Worm (Caenorhabditis elegans) whole organism, L4 larva: Measurements from ENCODE around the gene ceh-41.
A peak's percentile ranks its signal among the peaks of the same experiment; 100 is the strongest.

Experiments
- F10B5.3 ChIP-seq: sonication (generic microtip); optimal IDR thresholded peaks from 2 replicates; lab custom pipeline; 2016; ENCODE audit warnings: mild to moderate bottlenecking, missing genetic modification characterization, missing compliant biosample characterization
- F26F4.8 ChIP-seq: fragments of 200-800 bp; sonication (Bioruptor generic); conservative IDR thresholded peaks from 2 replicates; pipeline ENCODE4 v1.3.6; 2022; ENCODE audit warnings: missing genetic modification characterization, missing compliant biosample characterization
- F44E2.7 ChIP-seq: fragments of 200-800 bp; sonication (Bioruptor generic); IDR thresholded peaks from 2 replicates; pipeline ENCODE4 v2.1.2; 2022; ENCODE audit warnings: missing genetic modification characterization, missing compliant biosample characterization
- T20F7.1 ChIP-seq: fragments of 200-800 bp; sonication (Bioruptor generic); optimal IDR thresholded peaks from 2 replicates; lab custom pipeline; 2018; ENCODE audit warnings: mild to moderate bottlenecking, missing genetic modification characterization, missing compliant biosample characterization
- Y105C5A.15 ChIP-seq: fragments of 200-800 bp; sonication (Bioruptor generic); IDR thresholded peaks from 2 replicates; pipeline ENCODE4 v1.3.6; 2022; ENCODE audit warnings: missing genetic modification characterization, missing compliant biosample characterization
- Y75B8A.6 ChIP-seq: fragments of 200-800 bp; sonication (Bioruptor generic); IDR thresholded peaks from 2 replicates; pipeline ENCODE4 v1.3.6; 2022; ENCODE audit warnings: missing genetic modification reagents, missing genetic modification characterization, missing compliant biosample characterization
- aha-1 ChIP-seq: fragments of 150-350 bp; peaks from one replicate; lab custom pipeline; 2014; ENCODE audit warnings: missing biosample characterization, missing genetic modification characterization
- attf-4 ChIP-seq: sonication (generic microtip); optimal IDR thresholded peaks from 3 replicates; lab custom pipeline; 2017; ENCODE audit warnings: missing biosample characterization, missing genetic modification characterization
- ceh-20 ChIP-seq: fragments of 200-800 bp; sonication (Bioruptor generic); IDR thresholded peaks from 2 replicates; pipeline ENCODE4 v1.3.6; 2022; ENCODE audit warnings: missing genetic modification reagents, missing genetic modification characterization, missing compliant biosample characterization
- ceh-32 ChIP-seq: sonication (generic microtip); optimal IDR thresholded peaks from 2 replicates; lab custom pipeline; 2016; ENCODE audit warnings: mild to moderate bottlenecking, missing genetic modification characterization, missing compliant biosample characterization; ENCODE audit not compliant: poor library complexity
- ceh-44 ChIP-seq: fragments of 200-800 bp; sonication (Bioruptor generic); IDR thresholded peaks from 2 replicates; pipeline ENCODE4 v1.3.6; 2022; ENCODE audit warnings: missing genetic modification reagents, missing genetic modification characterization, missing compliant biosample characterization
- ces-1 ChIP-seq: fragments of 150-350 bp; sonication (generic microtip); optimal IDR thresholded peaks from 4 replicates; lab custom pipeline; 2014; ENCODE audit warnings: missing biosample characterization, missing genetic modification reagents, missing genetic modification characterization
- daf-12 ChIP-seq: fragments of 150-350 bp; optimal IDR thresholded peaks from 2 replicates; lab custom pipeline; 2014; ENCODE audit warnings: missing biosample characterization, missing genetic modification reagents, missing genetic modification characterization
- dmd-6 ChIP-seq: fragments of 200-800 bp; sonication (Bioruptor generic); IDR thresholded peaks from 2 replicates; pipeline ENCODE4 v1.3.6; 2022; ENCODE audit warnings: missing genetic modification reagents, missing genetic modification characterization, missing compliant biosample characterization
- dmd-9 ChIP-seq: fragments of 200-800 bp; sonication (Bioruptor generic); IDR thresholded peaks from 2 replicates; pipeline ENCODE4 v1.3.6; 2022; ENCODE audit warnings: missing genetic modification reagents, missing genetic modification characterization, missing compliant biosample characterization
- dpl-1 ChIP-seq: fragments of 150-350 bp; optimal IDR thresholded peaks from 2 replicates; lab custom pipeline; 2014; ENCODE audit warnings: missing biosample characterization, missing genetic modification reagents, missing genetic modification characterization
- duxl-1 ChIP-seq: sonication (generic microtip); optimal IDR thresholded peaks from 2 replicates; lab custom pipeline; 2016; ENCODE audit warnings: mild to moderate bottlenecking, missing genetic modification characterization, moderate library complexity, missing compliant biosample characterization; ENCODE audit not compliant: poor library complexity
- egl-43 ChIP-seq: fragments of 200-800 bp; sonication (Bioruptor generic); IDR thresholded peaks from 2 replicates; pipeline ENCODE4 v1.3.6; 2022; ENCODE audit warnings: missing genetic modification reagents, missing genetic modification characterization, missing compliant biosample characterization
- fos-1 ChIP-seq: fragments of 150-350 bp; optimal IDR thresholded peaks from 2 replicates; lab custom pipeline; 2014; ENCODE audit warnings: missing biosample characterization, missing genetic modification characterization
- hif-1 ChIP-seq, 2 experiments: sonication (generic microtip); optimal IDR thresholded peaks; 2 replicates each; lab custom pipeline; 2016 to 2017; ENCODE audit warnings: missing compliant biosample characterization in 2 of 2, missing genetic modification characterization in 2 of 2, missing genetic modification reagents in 2 of 2, missing genotype in 2 of 2, mild to moderate bottlenecking in 1 of 2
- hmg-1.1 ChIP-seq: fragments of 200-800 bp; sonication (Bioruptor generic); IDR thresholded peaks from 2 replicates; pipeline ENCODE4 v1.3.6; 2022; ENCODE audit warnings: missing genetic modification reagents, missing genetic modification characterization, missing compliant biosample characterization
- jun-1 ChIP-seq: fragments of 150-350 bp; optimal IDR thresholded peaks from 2 replicates; lab custom pipeline; 2014; ENCODE audit warnings: missing biosample characterization, missing genetic modification reagents, missing genetic modification characterization
- lin-13 ChIP-seq: fragments of 150-350 bp; optimal IDR thresholded peaks from 2 replicates; lab custom pipeline; 2014; ENCODE audit warnings: missing biosample characterization, missing genetic modification reagents, missing genetic modification characterization
- lin-38 ChIP-seq: fragments of 200-800 bp; sonication (Bioruptor generic); IDR thresholded peaks from 2 replicates; pipeline ENCODE4 v1.3.6; 2022; ENCODE audit warnings: missing genetic modification reagents, missing genetic modification characterization, missing compliant biosample characterization
- lin-39 ChIP-seq: fragments of 150-350 bp; optimal IDR thresholded peaks from 2 replicates; lab custom pipeline; 2014; ENCODE audit warnings: missing biosample characterization, missing genetic modification reagents, missing genetic modification characterization
- lir-3 ChIP-seq: sonication (generic microtip); optimal IDR thresholded peaks from 2 replicates; lab custom pipeline; 2016; ENCODE audit warnings: mild to moderate bottlenecking, missing genetic modification characterization, missing compliant biosample characterization
- lsy-2 ChIP-seq, 2 experiments: fragments of 150-350 bp in 1 of 2; sonication (generic microtip) in 1 of 2; optimal IDR thresholded peaks; 2 replicates each; lab custom pipeline; 2014 to 2017; ENCODE audit warnings: missing biosample characterization in 2 of 2, missing genetic modification characterization in 2 of 2
- mdl-1 ChIP-seq, 2 experiments: fragments of 150-350 bp in 1 of 2; sonication (generic microtip) in 1 of 2; optimal IDR thresholded peaks; 2 replicates each; lab custom pipeline; 2014 to 2017; ENCODE audit warnings: missing biosample characterization in 2 of 2, missing genetic modification characterization in 2 of 2
- mep-1 ChIP-seq: fragments of 150-350 bp; sonication (generic microtip); optimal IDR thresholded peaks from 3 replicates; lab custom pipeline; 2014; ENCODE audit warnings: missing biosample characterization, missing genetic modification characterization
- mes-2 ChIP-seq: sonication (generic microtip); optimal IDR thresholded peaks from 2 replicates; lab custom pipeline; 2016; ENCODE audit warnings: missing genotype, mild to moderate bottlenecking, missing genetic modification characterization, missing compliant biosample characterization; ENCODE audit not compliant: poor library complexity, severe bottlenecking
- nhr-237 ChIP-seq: sonication (generic microtip); optimal IDR thresholded peaks from 2 replicates; lab custom pipeline; 2017; ENCODE audit warnings: missing biosample characterization, missing genetic modification characterization
- nhr-25 ChIP-seq: sonication (generic microtip); optimal IDR thresholded peaks from 2 replicates; lab custom pipeline; 2017; ENCODE audit warnings: missing genetic modification characterization, mild to moderate bottlenecking, missing compliant biosample characterization, antibody characterized with exemption, moderate library complexity, borderline replicate concordance; ENCODE audit not compliant: insufficient read depth
- nhr-41 ChIP-seq: fragments of 200-800 bp; sonication (Bioruptor generic); IDR thresholded peaks from 2 replicates; pipeline ENCODE4 v1.3.6; 2022; ENCODE audit warnings: missing genetic modification reagents, missing genetic modification characterization, missing compliant biosample characterization
- nhr-48 ChIP-seq: sonication (generic microtip); optimal IDR thresholded peaks from 2 replicates; lab custom pipeline; 2016; ENCODE audit warnings: mild to moderate bottlenecking, missing genetic modification characterization, missing compliant biosample characterization
- nhr-6 ChIP-seq: fragments of 150-350 bp; optimal IDR thresholded peaks from 2 replicates; lab custom pipeline; 2014; ENCODE audit warnings: missing biosample characterization, missing genetic modification characterization
- nhr-76 ChIP-seq: fragments of 150-350 bp; optimal IDR thresholded peaks from 2 replicates; lab custom pipeline; 2014; ENCODE audit warnings: missing biosample characterization, missing genetic modification characterization
- pha-4 ChIP-seq, 2 experiments: fragments of 150-350 bp in 1 of 2; fragments of 200-800 bp in 1 of 2; sonication (Bioruptor generic) in 1 of 2; IDR thresholded peaks in 1 of 2; optimal IDR thresholded peaks in 1 of 2; 2 replicates each; pipeline versions ENCODE4 v1.3.6 to Lab custom; 2014 to 2022; ENCODE audit warnings: missing genetic modification characterization in 2 of 2, missing genetic modification reagents in 2 of 2, missing biosample characterization in 1 of 2, missing compliant biosample characterization in 1 of 2
- skn-1 ChIP-seq: fragments of 150-350 bp; optimal IDR thresholded peaks from 2 replicates; lab custom pipeline; 2014; ENCODE audit warnings: missing biosample characterization, missing genetic modification characterization
- spr-1 ChIP-seq: sonication (generic microtip); optimal IDR thresholded peaks from 2 replicates; lab custom pipeline; 2016; ENCODE audit warnings: mild to moderate bottlenecking, missing genetic modification characterization, missing compliant biosample characterization
- unc-130 ChIP-seq: sonication (generic microtip); optimal IDR thresholded peaks from 2 replicates; lab custom pipeline; 2016; ENCODE audit warnings: missing genetic modification reagents, missing genetic modification characterization, missing compliant biosample characterization
- unc-62 ChIP-seq, 3 experiments: fragments of 150-350 bp in 1 of 3; sonication (generic microtip); optimal IDR thresholded peaks in 2 of 3; peaks in 1 of 3; 1 replicate in 1 of 3; 2 replicates in 2 of 3; lab custom pipeline; 2014 to 2017; ENCODE audit warnings: missing biosample characterization in 3 of 3, missing genetic modification characterization in 3 of 3, missing genetic modification reagents in 3 of 3, missing genotype in 1 of 3
- vab-7 ChIP-seq: fragments of 200-800 bp; sonication (Bioruptor generic); IDR thresholded peaks from 2 replicates; pipeline ENCODE4 v1.3.6; 2022; ENCODE audit warnings: missing genetic modification reagents, missing genetic modification characterization, missing compliant biosample characterization
- zfp-3 ChIP-seq: fragments of 200-800 bp; sonication (Bioruptor generic); conservative IDR thresholded peaks from 2 replicates; pipeline ENCODE4 v1.3.6; 2022; ENCODE audit warnings: missing genetic modification reagents, missing genetic modification characterization, missing compliant biosample characterization
- ztf-7 ChIP-seq: fragments of 150-350 bp; optimal IDR thresholded peaks from 2 replicates; lab custom pipeline; 2014; ENCODE audit warnings: missing biosample characterization, missing genetic modification characterization

ceh-41 gene

DNA sequence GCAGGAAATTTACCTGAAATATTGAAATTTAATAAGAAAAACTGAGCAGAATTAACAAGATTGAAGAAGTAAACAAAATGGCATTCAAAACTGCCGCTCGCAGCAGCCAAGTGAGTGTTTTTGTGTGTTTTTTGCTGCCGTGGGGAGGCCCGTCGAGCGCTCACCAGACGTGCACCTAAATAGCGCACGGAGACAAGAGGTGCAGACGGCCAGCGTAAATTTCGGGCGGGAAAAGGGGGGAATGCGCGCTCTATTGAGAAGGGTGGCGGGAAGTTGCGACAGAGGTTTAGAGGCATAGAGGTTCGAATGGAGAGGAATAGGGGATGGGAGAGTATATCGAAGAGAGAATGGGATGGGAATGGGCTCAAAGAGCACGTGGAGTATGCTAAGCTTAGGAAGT is 7.7 kb upstream of the ceh-41 start, which contains the start of gene ceh-39 (continued):
- peak in 1 of 2 experiments; percentile 32 for TF ChIP-seq hif-1 (tag; optimal IDR thresholded peaks at IDR 0.05; lab: Kevin White, UChicago)

DNA sequence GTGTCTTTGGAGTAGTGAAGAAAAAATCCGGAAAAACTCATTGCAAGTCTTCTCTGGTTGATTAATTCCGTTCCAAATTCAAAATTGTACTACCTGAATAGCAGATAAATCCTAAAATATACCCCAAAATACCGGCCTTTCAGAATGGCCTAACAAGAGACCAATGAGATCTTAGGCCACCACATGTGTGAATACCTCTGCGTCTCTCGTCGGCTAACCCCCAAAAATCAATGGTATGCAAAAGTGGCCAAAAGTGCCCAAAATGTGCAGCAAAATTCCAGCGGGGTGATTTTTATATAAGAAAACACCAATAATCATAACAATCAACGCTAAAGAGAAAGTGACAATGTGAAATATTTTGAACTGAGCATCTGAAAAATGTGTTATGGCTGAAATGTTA is 5.1 kb upstream of the ceh-41 start, which contains the start of gene T26C11.9:
Gene T26C11.9 (minus strand): TSS at position 254 of the 400 bp plus-strand sequence.
- TF ChIP-seq T20F7.1 (GFP tag; lab: Kevin White, UChicago), result no peak
- no peak for TF ChIP-seq ces-1 (GFP tag; lab: Kevin White, UChicago)
- peak in 1 of 2 experiments; percentile 3 for TF ChIP-seq lsy-2 (tag; optimal IDR thresholded peaks at IDR 0.05; lab: Kevin White, UChicago)
- peak; percentile 89 for TF ChIP-seq mes-2
- TF ChIP-seq dmd-6 (GFP tag; lab: Robert Waterston, UW), result no peak
- TF ChIP-seq vab-7, result no peak
- no peak for TF ChIP-seq ztf-7
- TF ChIP-seq ceh-20, result no peak
- no peak for TF ChIP-seq lin-13
- peak in 1 of 2 experiments; percentile 57 for TF ChIP-seq hif-1 (tag; optimal IDR thresholded peaks at IDR 0.05; lab: Kevin White, UChicago)
- TF ChIP-seq ceh-44 (GFP tag; lab: Robert Waterston, UW), result no peak
- TF ChIP-seq attf-4 (tag; lab: Kevin White, UChicago), result no peak
- TF ChIP-seq nhr-41 (GFP tag; lab: Robert Waterston, UW), result no peak
- peak; percentile 52; the same call in 1 of the 2 replicates for TF ChIP-seq hmg-1.1
- TF ChIP-seq unc-130 (GFP tag; lab: Kevin White, UChicago), result no peak
- TF ChIP-seq lin-38 (GFP tag; lab: Robert Waterston, UW), result no peak
- TF ChIP-seq dpl-1, result peak; percentile 28
- peak; percentile 72 for TF ChIP-seq nhr-6
- TF ChIP-seq dmd-9 (GFP tag; lab: Robert Waterston, UW), result 0 out of 2 replicates have a peak, but pooled peaks have one; percentile 12
- TF ChIP-seq fos-1 (tag; lab: Kevin White, UChicago), result no peak
- TF ChIP-seq duxl-1 (tag; lab: Kevin White, UChicago), result peak; percentile 59
- TF ChIP-seq daf-12 (tag; lab: Kevin White, UChicago), result no peak

DNA sequence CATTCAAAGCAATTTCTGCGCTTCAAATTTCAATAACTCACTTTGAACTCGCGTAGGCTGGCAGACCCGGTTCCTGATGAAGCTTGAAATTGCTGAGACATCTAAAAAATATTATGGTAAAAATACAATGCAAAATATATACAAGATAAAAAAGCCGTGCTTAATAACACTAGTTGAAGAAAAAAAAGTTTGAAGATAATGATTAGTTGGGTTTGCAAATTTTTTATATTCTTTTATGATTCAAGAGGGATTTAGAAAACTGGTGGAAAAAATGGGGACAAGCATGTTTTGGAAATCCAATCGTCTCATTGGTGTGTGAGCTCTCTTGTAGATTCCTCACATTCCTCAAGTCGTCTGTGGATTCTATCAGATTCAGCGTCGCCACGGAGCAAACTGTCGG is 4.2 kb upstream of the ceh-41 start, which contains the start of gene ceh-21:
Gene ceh-21 (minus strand): TSS at position 101 of the 400 bp plus-strand sequence.
- TF ChIP-seq mdl-1 (tag; optimal IDR thresholded peaks at IDR 0.05; lab: Kevin White, UChicago) (no peak), lin-39 (no peak), pha-4 (GFP tag; IDR thresholded peaks at IDR 0.05; lab: Robert Waterston, UW) (no peak), pha-4 (tag; optimal IDR thresholded peaks at IDR 0.05; lab: Kevin White, UChicago) (no peak), ceh-32 (tag; lab: Kevin White, UChicago) (no peak), attf-4 (tag; lab: Kevin White, UChicago) (no peak)
- TF ChIP-seq, all 104 proteins: peak for 0

DNA sequence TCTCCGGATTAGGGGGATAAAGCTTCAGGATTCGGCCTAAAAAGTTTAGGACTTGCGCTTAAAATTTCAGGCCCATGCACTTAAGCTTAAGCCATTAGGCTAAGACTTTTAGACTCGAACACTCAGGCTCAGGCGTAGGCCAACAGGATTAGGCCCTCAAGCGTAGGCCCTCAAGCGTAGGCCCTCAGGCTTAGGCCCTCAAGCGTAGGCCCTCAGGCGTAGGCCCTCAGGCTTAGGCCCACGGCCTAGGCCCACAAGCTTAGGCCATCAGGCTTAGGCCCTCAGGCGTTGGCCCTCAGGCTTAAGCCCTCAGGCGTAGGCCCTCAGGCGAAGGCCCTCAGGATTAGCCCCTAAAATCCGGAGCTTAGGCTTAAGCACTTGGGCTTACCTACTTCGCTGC is 2.0 kb upstream of the ceh-41 start:
- TF ChIP-seq nhr-41 (GFP tag; lab: Robert Waterston, UW) (0 out of 2 replicates have a peak, but pooled peaks have one; percentile 8), nhr-76 (tag; lab: Kevin White, UChicago) (no peak), pha-4 (GFP tag; IDR thresholded peaks at IDR 0.05; lab: Robert Waterston, UW) (no peak), pha-4 (tag; optimal IDR thresholded peaks at IDR 0.05; lab: Kevin White, UChicago) (no peak), zfp-3 (no peak), jun-1 (tag; lab: Kevin White, UChicago) (no peak), skn-1 (no peak), unc-62 (GFP tag; optimal IDR thresholded peaks at IDR 0.05 in 1 of 2; lab: Kevin White, UChicago) (no peak), unc-62 (tag; optimal IDR thresholded peaks at IDR 0.05; lab: Kevin White, UChicago) (no peak), ztf-7 (no peak), nhr-48 (tag; lab: Kevin White, UChicago) (no peak), egl-43 (GFP tag; lab: Robert Waterston, UW) (0 out of 2 replicates have a peak, but pooled peaks have one; percentile 5), nhr-237 (no peak), F10B5.3 (tag; lab: Kevin White, UChicago) (no peak), lir-3 (no peak), spr-1 (tag; lab: Kevin White, UChicago) (no peak), daf-12 (tag; lab: Kevin White, UChicago) (no peak), dmd-6 (GFP tag; lab: Robert Waterston, UW) (no peak), Y75B8A.6 (GFP tag; lab: Robert Waterston, UW) (no peak), aha-1 (peak; percentile 38), nhr-25 (tag; lab: Kevin White, UChicago) (no peak), F26F4.8 (GFP tag; lab: Robert Waterston, UW) (no peak), F44E2.7 (GFP tag; lab: Robert Waterston, UW) (no peak), mep-1 (no peak), Y105C5A.15 (GFP tag; lab: Robert Waterston, UW) (no peak), lin-38 (GFP tag; lab: Robert Waterston, UW) (no peak)
